Worm (Caenorhabditis elegans) whole organism, L2 larva: Measurements from ENCODE around the gene snpc-3.1.
"Not testable (repeated sequence)": the region's sequence is repeated elsewhere in the genome, so short reads cannot be mapped to it uniquely, and the experiment has no call there.

Experiments used
- C34F6.9 ChIP-seq: fragments of 150-350 bp; optimal IDR thresholded peaks from 2 replicates; lab custom pipeline; 2014; ENCODE audit warnings: missing biosample characterization, missing genetic modification characterization
- F13H6.1 ChIP-seq: sonication (generic microtip); optimal IDR thresholded peaks from 2 replicates; lab custom pipeline; 2016; ENCODE audit warnings: missing genetic modification characterization, missing compliant biosample characterization
- R02D3.7 ChIP-seq: fragments of 150-350 bp; optimal IDR thresholded peaks from 2 replicates; lab custom pipeline; 2014; ENCODE audit warnings: missing biosample characterization, missing genetic modification characterization
- ZK546.5 ChIP-seq: sonication (generic microtip); optimal IDR thresholded peaks from 2 replicates; lab custom pipeline; 2017; ENCODE audit warnings: missing biosample characterization, missing genetic modification characterization
- alr-1 ChIP-seq: fragments of 150-350 bp; optimal IDR thresholded peaks from 2 replicates; lab custom pipeline; 2014; ENCODE audit warnings: missing biosample characterization, missing genetic modification characterization
- ama-1 ChIP-seq: fragments of 150-350 bp; optimal IDR thresholded peaks from 2 replicates; lab custom pipeline; 2018; ENCODE audit warnings: inconsistent platforms
- ceh-16 ChIP-seq: fragments of 150-350 bp; optimal IDR thresholded peaks from 2 replicates; lab custom pipeline; 2014; ENCODE audit warnings: missing biosample characterization, missing genetic modification characterization
- ceh-82 ChIP-seq: fragments of 150-350 bp; optimal IDR thresholded peaks from 2 replicates; lab custom pipeline; 2014; ENCODE audit warnings: missing biosample characterization, missing genetic modification characterization
- crh-2 ChIP-seq: sonication (generic microtip); optimal IDR thresholded peaks from 2 replicates; lab custom pipeline; 2017; ENCODE audit warnings: missing biosample characterization, missing genetic modification characterization
- dmd-4 ChIP-seq: sonication (generic microtip); optimal IDR thresholded peaks from 2 replicates; lab custom pipeline; 2017; ENCODE audit warnings: missing biosample characterization, missing genetic modification characterization
- egl-27 ChIP-seq: sonication (generic microtip); optimal IDR thresholded peaks from 3 replicates; lab custom pipeline; 2017; ENCODE audit warnings: missing biosample characterization, missing genetic modification reagents, missing genetic modification characterization
- elt-3 ChIP-seq: sonication (generic microtip); optimal IDR thresholded peaks from 2 replicates; lab custom pipeline; 2017; ENCODE audit warnings: missing biosample characterization, missing genetic modification characterization
- fos-1 ChIP-seq: fragments of 150-350 bp; optimal IDR thresholded peaks from 2 replicates; lab custom pipeline; 2014; ENCODE audit warnings: missing biosample characterization, missing genetic modification characterization
- lin-11 ChIP-seq: fragments of 150-350 bp; sonication (generic microtip); optimal IDR thresholded peaks from 2 replicates; lab custom pipeline; 2014; ENCODE audit warnings: missing biosample characterization, missing genetic modification characterization, inconsistent platforms, mixed read lengths
- lin-39 ChIP-seq: fragments of 150-350 bp; optimal IDR thresholded peaks from 2 replicates; lab custom pipeline; 2014; ENCODE audit warnings: missing biosample characterization, missing genetic modification reagents, missing genetic modification characterization
- mbf-1 ChIP-seq: sonication (generic microtip); optimal IDR thresholded peaks from 2 replicates; lab custom pipeline; 2017; ENCODE audit warnings: missing biosample characterization, missing genetic modification characterization
- mdl-1 ChIP-seq, 2 experiments: fragments of 150-350 bp in 1 of 2; sonication (generic microtip) in 1 of 2; optimal IDR thresholded peaks; 2 replicates each; lab custom pipeline; 2017; ENCODE audit warnings: missing biosample characterization in 2 of 2, missing genetic modification characterization in 2 of 2
- nhr-10 ChIP-seq: sonication (generic microtip); optimal IDR thresholded peaks from 2 replicates; lab custom pipeline; 2017; ENCODE audit warnings: missing biosample characterization, missing genetic modification characterization
- nhr-11 ChIP-seq: fragments of 150-350 bp; optimal IDR thresholded peaks from 2 replicates; lab custom pipeline; 2014; ENCODE audit warnings: missing biosample characterization, missing genetic modification characterization
- nhr-12 ChIP-seq: fragments of 150-350 bp; optimal IDR thresholded peaks from 2 replicates; lab custom pipeline; 2014; ENCODE audit warnings: missing biosample characterization, missing genetic modification characterization
- nhr-129 ChIP-seq: fragments of 150-350 bp; optimal IDR thresholded peaks from 2 replicates; lab custom pipeline; 2014; ENCODE audit warnings: missing biosample characterization, missing genetic modification characterization
- nhr-21 ChIP-seq: fragments of 150-350 bp; optimal IDR thresholded peaks from 2 replicates; lab custom pipeline; 2014; ENCODE audit warnings: missing biosample characterization, missing genetic modification characterization
- nhr-23 ChIP-seq: fragments of 150-350 bp; optimal IDR thresholded peaks from 2 replicates; lab custom pipeline; 2014; ENCODE audit warnings: missing biosample characterization, missing genetic modification reagents, missing genetic modification characterization
- nhr-25 ChIP-seq: fragments of 150-350 bp; sonication (generic microtip); optimal IDR thresholded peaks from 3 replicates; lab custom pipeline; 2014; ENCODE audit warnings: missing biosample characterization, missing genetic modification characterization
- nhr-6 ChIP-seq: fragments of 150-350 bp; optimal IDR thresholded peaks from 2 replicates; lab custom pipeline; 2014; ENCODE audit warnings: missing biosample characterization, missing genetic modification characterization
- nhr-77 ChIP-seq: fragments of 150-350 bp; optimal IDR thresholded peaks from 2 replicates; lab custom pipeline; 2014; ENCODE audit warnings: missing biosample characterization, missing genetic modification characterization
- peb-1 ChIP-seq: fragments of 150-350 bp; optimal IDR thresholded peaks from 2 replicates; lab custom pipeline; 2014; ENCODE audit warnings: missing biosample characterization, missing genetic modification characterization
- sem-4 ChIP-seq: fragments of 150-350 bp; optimal IDR thresholded peaks from 2 replicates; lab custom pipeline; 2014; ENCODE audit warnings: missing biosample characterization, missing genetic modification reagents, missing genetic modification characterization
- skn-1 ChIP-seq: sonication (generic microtip); optimal IDR thresholded peaks from 2 replicates; lab custom pipeline; 2017; ENCODE audit warnings: missing biosample characterization, missing genetic modification characterization
- sma-3 ChIP-seq: sonication (generic microtip); optimal IDR thresholded peaks from 2 replicates; lab custom pipeline; 2016; ENCODE audit warnings: missing genetic modification reagents, missing genetic modification characterization, missing compliant biosample characterization
- sma-9 ChIP-seq, 2 experiments: fragments of 150-350 bp in 1 of 2; sonication (generic microtip) in 1 of 2; optimal IDR thresholded peaks; 2 replicates each; lab custom pipeline; 2014 to 2016; ENCODE audit warnings: missing genetic modification characterization in 2 of 2, mild to moderate bottlenecking in 1 of 2, missing biosample characterization in 1 of 2, missing compliant biosample characterization in 1 of 2, missing genetic modification reagents in 1 of 2, moderate library complexity in 1 of 2
- unc-62 ChIP-seq: fragments of 150-350 bp; optimal IDR thresholded peaks from 2 replicates; lab custom pipeline; 2014; ENCODE audit warnings: missing biosample characterization, missing genetic modification reagents, missing genetic modification characterization
- zag-1 ChIP-seq: fragments of 150-350 bp; optimal IDR thresholded peaks from 2 replicates; lab custom pipeline; 2014; ENCODE audit warnings: missing biosample characterization, missing genetic modification characterization
- ztf-1 ChIP-seq: fragments of 200-800 bp; sonication (Bioruptor generic); conservative IDR thresholded peaks from 2 replicates; pipeline ENCODE4 v1.3.6; 2022; ENCODE audit warnings: missing genetic modification characterization, missing compliant biosample characterization
- ztf-11 ChIP-seq: sonication (generic microtip); optimal IDR thresholded peaks from 2 replicates; lab custom pipeline; 2017; ENCODE audit warnings: missing biosample characterization, missing genetic modification characterization
- ztf-4 ChIP-seq: fragments of 150-350 bp; optimal IDR thresholded peaks from 2 replicates; lab custom pipeline; 2014; ENCODE audit warnings: missing biosample characterization, missing genetic modification characterization

Gene snpc-3.1

DNA sequence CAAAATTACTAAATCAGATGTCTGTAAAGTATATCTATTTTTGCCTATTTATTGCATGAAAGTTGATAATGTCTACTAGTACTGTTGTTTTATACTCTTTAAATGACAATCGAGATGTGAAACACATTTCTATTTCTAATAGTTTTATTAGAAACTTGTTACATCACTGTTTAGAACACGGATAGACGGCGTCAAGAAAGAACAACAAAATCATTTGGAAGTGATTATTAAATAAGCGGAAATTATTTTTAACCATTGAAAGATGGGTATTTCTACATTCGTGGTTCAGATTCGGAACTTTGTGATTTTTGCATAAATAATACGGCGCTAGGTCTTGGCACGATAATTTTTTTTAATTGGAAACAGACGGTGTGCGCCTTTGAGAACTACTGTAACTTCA is 13.0 kb downstream of the snpc-3.1 start:
- TF ChIP-seq peb-1 (tag; lab: Kevin White, UChicago) (no peak), nhr-77 (tag; lab: Kevin White, UChicago) (no peak), sma-3 (GFP tag; lab: Kevin White, UChicago) (no peak), nhr-129 (tag; lab: Kevin White, UChicago) (no peak), mdl-1 (tag; optimal IDR thresholded peaks at IDR 0.05; lab: Kevin White, UChicago) (no peak), ZK546.5 (tag; lab: Kevin White, UChicago) (no peak), elt-3 (tag; lab: Kevin White, UChicago) (no peak), nhr-21 (tag; lab: Kevin White, UChicago) (no peak), crh-2 (tag; lab: Kevin White, UChicago) (no peak), R02D3.7 (tag; lab: Kevin White, UChicago) (no peak), F13H6.1 (tag; lab: Kevin White, UChicago) (no peak), nhr-12 (tag; lab: Kevin White, UChicago) (no peak), nhr-10 (tag; lab: Kevin White, UChicago) (no peak)

ce11 chrIV:5469739-5470138 is 16.3 kb downstream of the snpc-3.1 start, which contains the start of gene rme-2:
rme-2 (plus strand) TSS chrIV:5470026.
- TF ChIP-seq ztf-1 (GFP tag; lab: Robert Waterston, UW): no peak
- TF ChIP-seq dmd-4 (tag; lab: Kevin White, UChicago): no peak
- TF ChIP-seq nhr-77 (tag; lab: Kevin White, UChicago): no peak
- no peak for TF ChIP-seq fos-1 (tag; lab: Kevin White, UChicago)
- no peak for TF ChIP-seq C34F6.9
- TF ChIP-seq sma-9 (GFP tag; optimal IDR thresholded peaks at IDR 0.05; lab: Kevin White, UChicago): no peak
- TF ChIP-seq sma-9 (tag; optimal IDR thresholded peaks at IDR 0.05; lab: Kevin White, UChicago): no peak
- no peak for TF ChIP-seq crh-2 (tag; lab: Kevin White, UChicago)
- no peak for TF ChIP-seq skn-1 (tag; lab: Kevin White, UChicago)
- no peak for TF ChIP-seq alr-1
- no peak for TF ChIP-seq ceh-82 (tag; lab: Kevin White, UChicago)
- TF ChIP-seq nhr-6 (tag; lab: Kevin White, UChicago): no peak

- not testable (repeated sequence) for TF ChIP-seq skn-1 (tag; lab: Kevin White, UChicago); sma-3 (GFP tag; lab: Kevin White, UChicago); mbf-1 (tag; lab: Kevin White, UChicago)
Observed at ce11 chrIV:5464403-5464802, 21.7 kb downstream of the snpc-3.1 start, which contains the start of gene Y52D5A.2. Y52D5A.2 (minus strand) TSS chrIV:5464503.

- TF ChIP-seq ztf-4 (tag; lab: Kevin White, UChicago) (no peak), fos-1 (tag; lab: Kevin White, UChicago) (no peak), alr-1 (no peak), F13H6.1 (tag; lab: Kevin White, UChicago) (no peak), nhr-129 (tag; lab: Kevin White, UChicago) (no peak), lin-39 (tag; lab: Kevin White, UChicago) (no peak), ZK546.5 (tag; lab: Kevin White, UChicago) (no peak), nhr-25 (tag; lab: Kevin White, UChicago) (no peak), ztf-1 (GFP tag; lab: Robert Waterston, UW) (no peak), ceh-82 (tag; lab: Kevin White, UChicago) (no peak), ztf-11 (tag; lab: Kevin White, UChicago) (no peak), nhr-10 (tag; lab: Kevin White, UChicago) (no peak), unc-62 (GFP tag; lab: Kevin White, UChicago) (no peak)
- TF ChIP-seq, all 48 proteins: peak for 0
Observed at ce11 chrIV:5462820-5463219, 23.2 kb downstream of the snpc-3.1 start.

DNA sequence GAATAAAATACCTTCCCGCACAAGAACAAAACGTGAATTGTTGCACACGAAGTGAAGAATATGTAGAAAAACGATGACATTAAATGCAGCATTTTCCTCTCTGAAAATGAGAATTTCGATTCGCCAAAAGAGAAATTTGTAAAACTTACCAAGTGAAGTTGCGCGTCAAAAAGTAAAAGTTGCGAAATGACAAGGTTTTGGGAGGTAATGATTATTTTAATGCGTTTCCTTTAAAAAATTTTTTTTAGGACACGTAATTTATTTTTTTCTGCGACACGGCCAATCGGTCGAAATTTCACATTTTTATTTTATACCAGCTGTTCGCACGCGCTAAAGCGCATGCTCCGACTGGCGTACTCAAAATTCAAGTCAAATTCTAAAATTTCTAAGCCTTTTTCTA is 30.1 kb downstream of the snpc-3.1 start, which contains the start of gene Y4C6A.3:
Gene Y4C6A.3, minus strand, starts transcription at position 101 of the 400 bp plus-strand sequence.
- TF ChIP-seq sem-4, nhr-6, ztf-4 (tag; lab: Kevin White, UChicago): not testable (repeated sequence)

- TF ChIP-seq F13H6.1 (tag; lab: Kevin White, UChicago) (no peak), ama-1 (no peak), nhr-11 (tag; lab: Kevin White, UChicago) (no peak), ceh-16 (tag; lab: Kevin White, UChicago) (no peak), nhr-23 (tag; lab: Kevin White, UChicago) (no peak), egl-27 (tag; lab: Kevin White, UChicago) (no peak), sem-4 (tag; lab: Kevin White, UChicago) (no peak), nhr-12 (tag; lab: Kevin White, UChicago) (no peak), nhr-6 (tag; lab: Kevin White, UChicago) (no peak), nhr-77 (tag; lab: Kevin White, UChicago) (no peak), zag-1 (tag; lab: Kevin White, UChicago) (no peak), elt-3 (tag; lab: Kevin White, UChicago) (no peak), skn-1 (tag; lab: Kevin White, UChicago) (no peak), sma-3 (GFP tag; lab: Kevin White, UChicago) (no peak), lin-11 (no peak), crh-2 (tag; lab: Kevin White, UChicago) (no peak)
- TF ChIP-seq, all 48 proteins: peak for 0
Observed at ce11 chrIV:5452667-5453066, 33.4 kb downstream of the snpc-3.1 start, which contains the start of gene Y4C6A.4. Y4C6A.4 (plus strand) TSS chrIV:5452967.
